Worm (Caenorhabditis elegans) whole organism, L2 larva: ENCODE measurements around the gene str-3.

Experiments used
- egl-27 ChIP-seq: sonication (generic microtip); optimal IDR thresholded peaks from 3 replicates; lab custom pipeline; 2017; ENCODE audit warnings: missing biosample characterization, missing genetic modification reagents, missing genetic modification characterization
- lin-13 ChIP-seq: fragments of 150-350 bp; optimal IDR thresholded peaks from 2 replicates; lab custom pipeline; 2014; ENCODE audit warnings: missing biosample characterization, missing genetic modification reagents, missing genetic modification characterization
- snpc-4 ChIP-seq: fragments of 150-350 bp; optimal IDR thresholded peaks from 2 replicates; lab custom pipeline; 2014; ENCODE audit warnings: missing biosample characterization, missing genetic modification characterization
- ztf-4 ChIP-seq: fragments of 150-350 bp; optimal IDR thresholded peaks from 2 replicates; lab custom pipeline; 2014; ENCODE audit warnings: missing biosample characterization, missing genetic modification characterization

DNA sequence TGAATTAATAATTGTTTCAGACTA lies 25.6 kb upstream of the str-3 start, which contains the start of gene swsn-4:
- TF ChIP-seq egl-27 (tag; lab: Kevin White, UChicago) (no peak), snpc-4 (no peak), lin-13 (GFP tag; lab: Kevin White, UChicago) (no peak), ztf-4 (tag; lab: Kevin White, UChicago) (no peak)
